Fruit fly (Drosophila melanogaster): Measurements from ENCODE around the gene CG4367.
A peak's percentile ranks its signal among the peaks of the same experiment; 100 is the strongest.

- TF ChIP-seq ase (GFP tag; IDR thresholded peaks at IDR 0.05) (no peak), jing (GFP tag; optimal IDR thresholded peaks at IDR 0.05) (no peak), ATbp (GFP tag; optimal IDR thresholded peaks at IDR 0.05) (peak; percentile 75), Hr51 (GFP tag; optimal IDR thresholded peaks at IDR 0.05) (peak in 1 of 2 experiments; percentile 25), knrl (GFP tag; IDR thresholded peaks at IDR 0.05; ENCODE audit: partially characterized antibody) (no peak), CG10267 (tag; optimal IDR thresholded peaks at IDR 0.05) (no peak), CG10654 (GFP tag; optimal IDR thresholded peaks at IDR 0.05) (peak; percentile 9), CG3065 (GFP tag; optimal IDR thresholded peaks at IDR 0.05) (no peak), ttk (GFP tag; IDR thresholded peaks at IDR 0.05) (no peak), CkIIα-i1 (GFP tag; IDR thresholded peaks at IDR 0.05) (no peak)
Observed at dm6 chr3R:20259440-20260170, 45.2 kb downstream of the CG4367 start.
